Worm (Caenorhabditis elegans): ENCODE results near the gene pam-1.

pam-1 gene

ce11 chrIV:7505866-7506488, 44.6 kb downstream of the pam-1 start (continued):
- TF ChIP-seq unc-30 (tag; optimal IDR thresholded peaks at IDR 0.05), result no peak
- no peak for TF ChIP-seq jun-1 (tag; optimal IDR thresholded peaks at IDR 0.05)
- peak; percentile 3 for TF ChIP-seq elt-2 (tag; optimal IDR thresholded peaks at IDR 0.05)
- TF ChIP-seq swsn-7 (tag; optimal IDR thresholded peaks at IDR 0.05), result peak; percentile 44
- TF ChIP-seq sup-37 (GFP tag; optimal IDR thresholded peaks at IDR 0.05), result peak; percentile 47
- TF ChIP-seq ceh-63 (GFP tag; optimal IDR thresholded peaks at IDR 0.05), result no peak
- TF ChIP-seq nhr-90 (tag; optimal IDR thresholded peaks at IDR 0.05; ENCODE audit: poor library complexity), result peak; percentile 63
- no peak for TF ChIP-seq C34B4.2 (tag; optimal IDR thresholded peaks at IDR 0.05)
- TF ChIP-seq ceh-8 (GFP tag; optimal IDR thresholded peaks at IDR 0.05), result no peak
- peak; percentile 45 for TF ChIP-seq nhr-47 (tag; optimal IDR thresholded peaks at IDR 0.05)
- no peak for TF ChIP-seq egl-27 (tag; optimal IDR thresholded peaks at IDR 0.05)
- no peak for TF ChIP-seq zag-1 (tag; optimal IDR thresholded peaks at IDR 0.05)
- no peak for TF ChIP-seq egl-13 (tag; optimal IDR thresholded peaks at IDR 0.05)
- TF ChIP-seq ceh-90 (tag; optimal IDR thresholded peaks at IDR 0.05), result no peak
- TF ChIP-seq F16B12.6 (tag; optimal IDR thresholded peaks at IDR 0.05), result no peak

ce11 chrIV:7503322-7503721, 47.3 kb downstream of the pam-1 start, which contains the start of gene glt-6:
Gene glt-6, plus strand, starts transcription at chrIV:7503622.
- no peak for TF ChIP-seq dsc-1 (tag; optimal IDR thresholded peaks at IDR 0.05)
- TF ChIP-seq egl-13 (tag; optimal IDR thresholded peaks at IDR 0.05), result no peak
- no peak for TF ChIP-seq nhr-19 (GFP tag; conservative IDR thresholded peaks at IDR 0.05)
- TF ChIP-seq lin-15B (tag; optimal IDR thresholded peaks at IDR 0.05), result no peak

- TF ChIP-seq jun-1 (tag; optimal IDR thresholded peaks at IDR 0.05) (no peak), aly-2 (tag; optimal IDR thresholded peaks at IDR 0.05) (no peak), snpc-4 (tag; optimal IDR thresholded peaks at IDR 0.05) (no peak), elt-2 (tag; optimal IDR thresholded peaks at IDR 0.05) (peak; percentile 21), ces-1 (GFP tag; optimal IDR thresholded peaks at IDR 0.05) (no peak)
Observed at ce11 chrIV:7501337-7501736, 49.3 kb downstream of the pam-1 start, which contains the start of gene F55G1.15. Gene F55G1.15, minus strand, starts transcription at chrIV:7501437.

- TF ChIP-seq nhr-90 (tag; optimal IDR thresholded peaks at IDR 0.05; ENCODE audit: poor library complexity), result no peak
- no peak for TF ChIP-seq efl-1 (optimal IDR thresholded peaks at IDR 0.05)
- peak in 1 of 2 experiments; percentile 82 for TF ChIP-seq efl-1 (GFP tag; optimal IDR thresholded peaks at IDR 0.05 in 1 of 2)
Observed at ce11 chrIV:7500924-7501323, 49.7 kb downstream of the pam-1 start.

- no peak for TF ChIP-seq swsn-7 (tag; optimal IDR thresholded peaks at IDR 0.05)
- no peak for TF ChIP-seq ceh-90 (tag; optimal IDR thresholded peaks at IDR 0.05)
- no peak for TF ChIP-seq jun-1 (tag; optimal IDR thresholded peaks at IDR 0.05)
- no peak for TF ChIP-seq mdl-1 (tag; optimal IDR thresholded peaks at IDR 0.05)
- no peak for TF ChIP-seq xbp-1 (tag; optimal IDR thresholded peaks at IDR 0.05)
- TF ChIP-seq aly-2 (tag; optimal IDR thresholded peaks at IDR 0.05), result no peak
- no peak for TF ChIP-seq C16A3.4 (tag; optimal IDR thresholded peaks at IDR 0.05)
- TF ChIP-seq lin-35 (GFP tag; optimal IDR thresholded peaks at IDR 0.05), result no peak
- no peak for TF ChIP-seq fkh-4 (tag; optimal IDR thresholded peaks at IDR 0.05; ENCODE audit: borderline replicate concordance)
- TF ChIP-seq fkh-8 (tag; optimal IDR thresholded peaks at IDR 0.05), result no peak
- peak; percentile 84 for TF ChIP-seq snpc-4 (tag; optimal IDR thresholded peaks at IDR 0.05)
- TF ChIP-seq pag-3 (tag; optimal IDR thresholded peaks at IDR 0.05; ENCODE audit: borderline replicate concordance, insufficient read depth), result no peak
- no peak for TF ChIP-seq efl-1 (optimal IDR thresholded peaks at IDR 0.05)
- peak in 1 of 2 experiments; percentile 61 for TF ChIP-seq efl-1 (GFP tag; optimal IDR thresholded peaks at IDR 0.05 in 1 of 2)
- no peak for TF ChIP-seq aha-1 (tag; optimal IDR thresholded peaks at IDR 0.05)
- no peak for TF ChIP-seq nhr-71 (tag; optimal IDR thresholded peaks at IDR 0.05)
- TF ChIP-seq elt-3 (tag; optimal IDR thresholded peaks at IDR 0.05), result no peak
Observed at ce11 chrIV:7499302-7499701, 51.3 kb downstream of the pam-1 start.

Measured in whole organism, L1 larva.